Worm (Caenorhabditis elegans): ENCODE results near the gene adm-4.

Gene adm-4

DNA sequence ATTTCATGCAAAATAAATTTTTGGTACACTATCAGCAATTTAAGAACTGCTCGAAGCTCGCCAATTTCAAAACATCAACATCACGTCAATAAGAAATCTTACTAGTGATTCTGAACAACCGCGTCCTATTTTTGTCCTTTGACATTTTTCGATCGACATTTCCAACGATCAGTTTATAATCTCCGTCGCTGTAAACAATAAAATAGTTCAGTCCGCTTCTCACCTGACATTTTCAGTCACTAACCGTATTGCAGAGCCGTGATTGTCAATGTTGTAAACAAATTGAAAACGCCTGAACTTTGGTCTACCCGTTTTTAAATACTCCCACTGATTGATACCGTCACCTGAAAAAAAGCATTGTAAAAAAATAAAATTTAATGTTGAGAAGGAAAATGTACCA is 29.9 kb upstream of the adm-4 start:
- no peak for TF ChIP-seq pros-1 (tag; optimal IDR thresholded peaks at IDR 0.05)
- TF ChIP-seq tbx-2 (tag; optimal IDR thresholded peaks at IDR 0.05), result no peak
- TF ChIP-seq ceh-24 (tag; optimal IDR thresholded peaks at IDR 0.05), result no peak
- no peak for TF ChIP-seq ceh-30 (tag; optimal IDR thresholded peaks at IDR 0.05)
- no peak for TF ChIP-seq ets-4 (tag; optimal IDR thresholded peaks at IDR 0.05)
- no peak for TF ChIP-seq nhr-11 (tag; optimal IDR thresholded peaks at IDR 0.05)
- TF ChIP-seq pha-2 (tag; optimal IDR thresholded peaks at IDR 0.05), result no peak

DNA sequence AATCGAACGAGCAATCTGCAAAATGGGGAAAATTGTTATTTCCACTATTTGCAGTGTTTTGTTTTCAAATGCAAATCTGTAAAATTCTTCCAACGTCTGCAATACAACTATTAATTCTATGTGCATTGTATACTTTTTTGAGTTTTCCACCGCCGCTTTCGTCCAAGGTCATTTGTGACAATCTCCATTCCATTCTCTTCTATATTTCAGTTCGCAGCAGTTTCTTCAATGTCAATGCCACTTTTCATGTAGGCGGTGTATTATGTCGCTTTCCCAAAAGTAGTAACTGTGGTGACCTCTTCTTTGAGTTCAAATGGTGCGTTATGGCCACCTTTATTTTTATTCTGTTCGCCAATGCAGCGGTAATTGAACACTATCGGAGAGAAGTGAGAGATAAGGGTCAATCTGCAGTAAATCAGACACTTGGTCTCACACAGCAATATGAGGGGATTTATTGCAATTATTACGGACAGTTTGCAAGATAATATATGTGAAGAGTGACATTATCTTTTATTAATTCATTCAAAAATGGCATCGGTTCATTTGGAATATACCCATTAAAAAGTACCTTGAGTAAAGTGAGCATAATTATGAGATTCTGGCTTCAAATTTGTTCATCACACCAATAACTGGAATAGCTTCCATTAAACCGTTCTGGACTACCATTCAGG is 28.6 kb upstream of the adm-4 start:
- TF ChIP-seq zip-5 (tag; optimal IDR thresholded peaks at IDR 0.05), result no peak
- no peak for TF ChIP-seq tbx-2 (tag; optimal IDR thresholded peaks at IDR 0.05)
- TF ChIP-seq ceh-18 (tag; optimal IDR thresholded peaks at IDR 0.05), result no peak
- no peak for TF ChIP-seq syd-9 (tag; optimal IDR thresholded peaks at IDR 0.05)
- no peak for TF ChIP-seq ceh-30 (tag; optimal IDR thresholded peaks at IDR 0.05)
- no peak for TF ChIP-seq T23F11.4 (GFP tag; optimal IDR thresholded peaks at IDR 0.05)
- TF ChIP-seq lin-11 (tag; optimal IDR thresholded peaks at IDR 0.05), result no peak

DNA sequence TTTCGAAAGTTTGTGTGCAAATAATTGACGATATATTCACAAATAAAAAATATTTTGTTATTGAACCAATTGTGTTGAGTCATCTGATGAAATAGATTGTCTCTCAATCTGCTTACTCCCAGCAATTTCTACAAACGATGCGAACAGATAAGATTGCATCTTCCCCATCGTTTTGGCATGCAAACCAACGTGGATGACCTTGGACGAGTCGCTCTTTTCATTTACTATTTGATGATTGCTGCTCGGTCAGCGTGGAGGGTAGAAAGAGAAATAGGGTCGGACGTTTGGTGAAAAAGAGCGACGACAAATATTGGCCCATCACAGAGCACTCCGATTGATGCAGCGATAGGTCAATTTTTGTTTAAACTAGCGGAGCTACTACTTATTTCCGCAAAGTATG is 27.6 kb upstream of the adm-4 start:
- TF ChIP-seq dve-1 (tag; optimal IDR thresholded peaks at IDR 0.05) (peak; percentile 24), elt-2 (tag; optimal IDR thresholded peaks at IDR 0.05) (peak; percentile 44), ama-1 (optimal IDR thresholded peaks at IDR 0.05) (peak; percentile 63), nfya-1 (tag; optimal IDR thresholded peaks at IDR 0.05) (peak; percentile 66), F13H6.1 (tag; optimal IDR thresholded peaks at IDR 0.05) (no peak), T23F11.4 (GFP tag; optimal IDR thresholded peaks at IDR 0.05) (no peak), rnt-1 (tag; optimal IDR thresholded peaks at IDR 0.05) (peak; percentile 18), ceh-34 (tag; optimal IDR thresholded peaks at IDR 0.05) (peak; percentile 46), tbx-2 (tag; optimal IDR thresholded peaks at IDR 0.05) (peak; percentile 21)

DNA sequence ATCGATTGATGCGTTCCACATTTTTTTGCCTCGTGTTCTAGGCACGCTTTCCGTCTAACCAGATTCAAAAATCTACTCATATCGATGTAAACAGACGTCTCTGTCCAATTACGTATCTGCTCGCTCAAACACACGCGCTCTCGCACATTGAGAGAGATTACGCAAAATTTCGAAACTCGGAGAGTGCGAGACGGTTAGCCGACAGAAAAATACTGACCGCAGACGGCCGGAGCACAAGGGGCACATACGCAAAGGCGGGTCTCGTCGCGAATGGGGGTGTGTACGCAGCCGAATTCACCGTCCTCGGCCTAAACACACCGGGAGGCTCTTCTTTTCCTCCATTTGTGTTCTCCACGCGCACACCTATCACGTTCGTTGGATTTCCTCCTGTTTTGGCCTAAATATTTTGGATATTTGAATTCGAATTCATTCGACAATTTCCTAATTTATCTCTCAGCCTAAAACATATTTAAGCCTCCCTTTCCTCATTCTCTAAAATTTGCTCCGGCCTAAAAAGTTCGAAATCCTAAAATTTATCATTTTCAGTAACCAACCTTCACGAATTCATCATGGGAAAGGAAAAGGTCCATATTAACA is 25.1 kb upstream of the adm-4 start, which contains the start of gene eef-1A.2:
TSS of gene eef-1A.2 (plus strand) at position 547 of the 597 bp plus-strand sequence.
- TF ChIP-seq ceh-18 (tag; optimal IDR thresholded peaks at IDR 0.05) (peak; percentile 83), K09A11.1 (tag; optimal IDR thresholded peaks at IDR 0.05; ENCODE audit: insufficient read depth) (peak; percentile 40), mec-3 (tag; optimal IDR thresholded peaks at IDR 0.05; ENCODE audit: borderline replicate concordance) (no peak), syd-9 (tag; optimal IDR thresholded peaks at IDR 0.05) (no peak), dve-1 (tag; optimal IDR thresholded peaks at IDR 0.05) (peak; percentile 80), ceh-34 (tag; optimal IDR thresholded peaks at IDR 0.05) (peak; percentile 80), ceh-9 (tag; optimal IDR thresholded peaks at IDR 0.05) (no peak), pag-3 (tag; optimal IDR thresholded peaks at IDR 0.05; ENCODE audit: borderline replicate concordance) (peak; percentile 31), elt-2 (tag; optimal IDR thresholded peaks at IDR 0.05) (peak; percentile 79), ceh-31 (tag; optimal IDR thresholded peaks at IDR 0.05) (peak; percentile 88), gmeb-2 (tag; optimal IDR thresholded peaks at IDR 0.05) (peak; percentile 7), dmd-4 (tag; optimal IDR thresholded peaks at IDR 0.05; ENCODE audit: borderline replicate concordance) (peak; percentile 51), ceh-19 (GFP tag; optimal IDR thresholded peaks at IDR 0.05) (no peak), eyg-1 (tag; optimal IDR thresholded peaks at IDR 0.05) (peak; percentile 60), pax-1 (tag; optimal IDR thresholded peaks at IDR 0.05) (no peak), unc-55 (GFP tag; optimal IDR thresholded peaks at IDR 0.05) (peak; percentile 64), che-1 (tag; optimal IDR thresholded peaks at IDR 0.05) (no peak), pqm-1 (tag; optimal IDR thresholded peaks at IDR 0.05) (no peak), rnt-1 (tag; optimal IDR thresholded peaks at IDR 0.05) (peak; percentile 66), K02D7.2 (tag; optimal IDR thresholded peaks at IDR 0.05) (no peak), hlh-6 (tag; optimal IDR thresholded peaks at IDR 0.05) (no peak), ama-1 (optimal IDR thresholded peaks at IDR 0.05) (no peak), odd-2 (tag; optimal IDR thresholded peaks at IDR 0.05) (no peak), C08G9.2 (tag; optimal IDR thresholded peaks at IDR 0.05) (peak; percentile 24), unc-86 (tag; optimal IDR thresholded peaks at IDR 0.05) (peak; percentile 12), ceh-2 (tag; optimal IDR thresholded peaks at IDR 0.05) (peak; percentile 29), unc-42 (tag; optimal IDR thresholded peaks at IDR 0.05) (peak; percentile 92), hlh-30 (tag; optimal IDR thresholded peaks at IDR 0.05; ENCODE audit: insufficient read depth) (peak; percentile 87), elt-4 (tag; optimal IDR thresholded peaks at IDR 0.05) (no peak), npax-4 (tag; optimal IDR thresholded peaks at IDR 0.05) (no peak), Y22D7AL.16 (tag; optimal IDR thresholded peaks at IDR 0.05) (no peak), ceh-48 (tag; optimal IDR thresholded peaks at IDR 0.05) (peak; percentile 32), zip-5 (tag; optimal IDR thresholded peaks at IDR 0.05) (no peak), pha-2 (tag; optimal IDR thresholded peaks at IDR 0.05) (peak; percentile 45)

Measured in whole organism, late embryonic.